Fruit fly (Drosophila melanogaster) whole organism, embryonic: ENCODE results near the gene CG6749.

Source experiments
- Atf6 ChIP-seq: fragments of 200-800 bp; sonication (Bioruptor generic); IDR thresholded peaks from 2 replicates; pipeline ENCODE4 v1.3.6; 2022; ENCODE audit warnings: missing biosample characterization, missing genetic modification characterization
- Awh ChIP-seq: fragments of 200-800 bp; sonication (Bioruptor generic); IDR thresholded peaks from 2 replicates; pipeline ENCODE4, ENCODE4 v1.3.6; 2022; ENCODE audit warnings: missing biosample characterization, missing genetic modification characterization
- B-H2 ChIP-seq: fragments of 200-800 bp; sonication (Bioruptor generic); optimal IDR thresholded peaks from 2 replicates; lab custom pipeline; 2018; ENCODE audit warnings: missing biosample characterization, mild to moderate bottlenecking, missing genetic modification characterization
- CG10321 ChIP-seq: fragments of 200-800 bp; sonication (Bioruptor generic); IDR thresholded peaks from 2 replicates; pipeline ENCODE4 v1.3.6; 2022; ENCODE audit warnings: missing biosample characterization, missing genetic modification characterization
- CG11398 ChIP-seq: fragments of 200-800 bp; sonication (Bioruptor generic); optimal IDR thresholded peaks from 2 replicates; lab custom pipeline; 2016; ENCODE audit warnings: missing biosample characterization, missing genetic modification characterization
- CG12155 ChIP-seq: fragments of 200-800 bp; sonication (Bioruptor generic); optimal IDR thresholded peaks from 3 replicates; lab custom pipeline; 2016; ENCODE audit warnings: missing biosample characterization, missing genetic modification characterization
- CG14014 ChIP-seq: fragments of 200-800 bp; sonication (Bioruptor generic); IDR thresholded peaks from 2 replicates; pipeline ENCODE4 v1.3.6; 2022; ENCODE audit warnings: missing biosample characterization, missing genetic modification characterization
- CG15073 ChIP-seq: fragments of 200-800 bp; sonication (Bioruptor generic); optimal IDR thresholded peaks from 2 replicates; lab custom pipeline; 2016; ENCODE audit warnings: missing biosample characterization, missing genetic modification characterization
- CG15479 ChIP-seq: fragments of 200-800 bp; sonication (Bioruptor generic); optimal IDR thresholded peaks from 3 replicates; lab custom pipeline; 2019; ENCODE audit warnings: missing biosample characterization, mild to moderate bottlenecking, missing genetic modification characterization, moderate library complexity
- CG15696 ChIP-seq: fragments of 200-800 bp; sonication (Bioruptor generic); optimal IDR thresholded peaks from 2 replicates; lab custom pipeline; 2019; ENCODE audit warnings: missing biosample characterization, mild to moderate bottlenecking, missing genetic modification characterization, moderate library complexity
- CG1602 ChIP-seq: fragments of 200-800 bp; sonication (Bioruptor generic); optimal IDR thresholded peaks from 3 replicates; lab custom pipeline; 2016; ENCODE audit warnings: missing biosample characterization, missing genetic modification characterization
- CG16863 ChIP-seq: fragments of 200-800 bp; sonication (Bioruptor generic); optimal IDR thresholded peaks from 3 replicates; lab custom pipeline; 2016; ENCODE audit warnings: missing biosample characterization, missing genetic modification characterization
- CG17328 ChIP-seq: fragments of 200-800 bp; sonication (Bioruptor generic); IDR thresholded peaks from 2 replicates; pipeline ENCODE4 v1.3.6; 2022; ENCODE audit warnings: missing biosample characterization, missing genetic modification characterization
- CG31365 ChIP-seq: fragments of 200-800 bp; sonication (Bioruptor generic); optimal IDR thresholded peaks from 2 replicates; lab custom pipeline; 2018; ENCODE audit warnings: missing biosample characterization, mild to moderate bottlenecking, missing genetic modification characterization
- CG6254 ChIP-seq: fragments of 200-800 bp; sonication (Bioruptor generic); optimal IDR thresholded peaks from 3 replicates; lab custom pipeline; 2017; ENCODE audit warnings: mild to moderate bottlenecking, missing biosample characterization, missing genetic modification reagents, missing genetic modification characterization
- CG7372 ChIP-seq: fragments of 200-800 bp; sonication (Bioruptor generic); IDR thresholded peaks from 2 replicates; pipeline ENCODE4 v1.3.6; 2022; ENCODE audit warnings: missing biosample characterization, missing genetic modification characterization
- CG9215 ChIP-seq: fragments of 200-800 bp; sonication (Bioruptor generic); IDR thresholded peaks from 2 replicates; pipeline ENCODE4 v1.3.6; 2022; ENCODE audit warnings: missing biosample characterization, missing genetic modification characterization
- D ChIP-seq, 2 experiments: fragments of 200-800 bp in 1 of 2; fragments of >200 bp in 1 of 2; sonication (Bioruptor generic) in 1 of 2; optimal IDR thresholded peaks; 2 replicates in 1 of 2; 3 replicates in 1 of 2; lab custom pipeline; 2017; ENCODE audit warnings: mild to moderate bottlenecking in 1 of 2, missing biosample characterization in 1 of 2, missing genetic modification characterization in 1 of 2, missing genetic modification reagents in 1 of 2
- Dfd ChIP-seq, 2 experiments: fragments of >200 bp; optimal IDR thresholded peaks; 2 replicates each; lab custom pipeline; 2017; ENCODE audit warnings: missing biosample characterization in 2 of 2, missing genetic modification characterization in 2 of 2
- Dll ChIP-seq: fragments of 200-800 bp; sonication (Bioruptor generic); IDR thresholded peaks from 4 replicates; pipeline ENCODE4 v1.3.6; 2022; ENCODE audit warnings: missing biosample characterization, missing genetic modification characterization; ENCODE audit not compliant: partially characterized antibody
- E2f2 ChIP-seq: fragments of 200-800 bp; sonication (Bioruptor generic); IDR thresholded peaks from 2 replicates; pipeline ENCODE4 v1.3.6; 2022; ENCODE audit warnings: missing biosample characterization, missing genetic modification characterization
- GATAe ChIP-seq: fragments of 200-800 bp; sonication (Bioruptor generic); conservative IDR thresholded peaks from 2 replicates; pipeline ENCODE4 v1.3.6; 2022; ENCODE audit warnings: missing biosample characterization, missing genetic modification characterization
- HLH4C ChIP-seq: fragments of 200-800 bp; sonication (Bioruptor generic); IDR thresholded peaks from 3 replicates; pipeline ENCODE4 v1.3.6; 2022; ENCODE audit warnings: missing biosample characterization, missing genetic modification characterization; ENCODE audit not compliant: partially characterized antibody
- HLHmδ ChIP-seq: fragments of 200-800 bp; sonication (Bioruptor generic); optimal IDR thresholded peaks from 2 replicates; lab custom pipeline; 2018; ENCODE audit warnings: missing biosample characterization, mild to moderate bottlenecking, missing genetic modification characterization, moderate library complexity
- Hr78 ChIP-seq, 2 experiments: fragments of 200-800 bp in 1 of 2; fragments of >200 bp in 1 of 2; sonication (Bioruptor generic) in 1 of 2; optimal IDR thresholded peaks; 2 replicates each; lab custom pipeline; 2017 to 2019; ENCODE audit warnings: missing biosample characterization in 2 of 2, missing genetic modification characterization in 2 of 2, mild to moderate bottlenecking in 1 of 2, moderate library complexity in 1 of 2
- Lpt ChIP-seq: fragments of >200 bp; optimal IDR thresholded peaks from 2 replicates; lab custom pipeline; 2018; ENCODE audit warnings: missing biosample characterization, missing genetic modification characterization
- Mes4 ChIP-seq: fragments of 200-800 bp; sonication (Bioruptor generic); optimal IDR thresholded peaks from 2 replicates; lab custom pipeline; 2016; ENCODE audit warnings: missing biosample characterization, missing genetic modification characterization
- NK7.1 ChIP-seq: fragments of 200-800 bp; sonication (Bioruptor generic); optimal IDR thresholded peaks from 3 replicates; lab custom pipeline; 2016; ENCODE audit warnings: missing biosample characterization, missing genetic modification characterization
- Nf-YC ChIP-seq: fragments of 200-800 bp; optimal IDR thresholded peaks from 3 replicates; lab custom pipeline; 2019; ENCODE audit warnings: missing biosample characterization, mild to moderate bottlenecking, missing genetic modification characterization, moderate library complexity
- Poxn ChIP-seq: fragments of 200-800 bp; sonication (Bioruptor generic); IDR thresholded peaks from 2 replicates; pipeline ENCODE4 v1.3.6; 2022; ENCODE audit warnings: missing biosample characterization, missing genetic modification characterization
- Rx ChIP-seq: fragments of 200-800 bp; sonication (Bioruptor generic); IDR thresholded peaks from 2 replicates; pipeline ENCODE4 v1.3.6; 2022; ENCODE audit warnings: missing biosample characterization, missing genetic modification characterization
- Trl ChIP-seq, 3 experiments: fragments of >200 bp in 2 of 3; fragments of 200-800 bp in 1 of 3; sonication (Bioruptor generic) in 1 of 3; optimal IDR thresholded peaks; 2 replicates in 1 of 3; 3 replicates in 2 of 3; lab custom pipeline; 2016 to 2017; ENCODE audit warnings: missing biosample characterization in 1 of 3, missing genetic modification characterization in 1 of 3
- ap ChIP-seq: fragments of 200-800 bp; sonication (Bioruptor generic); IDR thresholded peaks from 2 replicates; pipeline ENCODE4 v1.3.6; 2022; ENCODE audit warnings: missing biosample characterization, missing genetic modification characterization
- caup ChIP-seq: fragments of 200-800 bp; sonication (Bioruptor generic); optimal IDR thresholded peaks from 3 replicates; lab custom pipeline; 2017; ENCODE audit warnings: missing biosample characterization, mild to moderate bottlenecking, missing genetic modification characterization, moderate library complexity; ENCODE audit not compliant: severe bottlenecking
- cwo ChIP-seq: fragments of 200-800 bp; sonication (Bioruptor generic); optimal IDR thresholded peaks from 3 replicates; lab custom pipeline; 2017; ENCODE audit warnings: missing biosample characterization, missing genetic modification characterization, mild to moderate bottlenecking, moderate library complexity, missing genetic modification reagents
- dati ChIP-seq: fragments of 200-800 bp; sonication (Bioruptor generic); IDR thresholded peaks from 2 replicates; pipeline ENCODE4 v1.3.6; 2022; ENCODE audit warnings: missing biosample characterization, missing genetic modification characterization
- dm ChIP-seq: fragments of 200-800 bp; sonication (Bioruptor generic); optimal IDR thresholded peaks from 3 replicates; lab custom pipeline; 2016; ENCODE audit warnings: missing biosample characterization, missing genetic modification characterization
- dpn ChIP-seq, 2 experiments: fragments of 200-800 bp; sonication (Bioruptor generic); optimal IDR thresholded peaks; 3 replicates each; lab custom pipeline; 2016; ENCODE audit warnings: missing biosample characterization in 2 of 2, missing genetic modification characterization in 2 of 2
- gcm2 ChIP-seq: fragments of 200-800 bp; sonication (Bioruptor generic); optimal IDR thresholded peaks from 2 replicates; lab custom pipeline; 2016; ENCODE audit warnings: missing biosample characterization, missing genetic modification characterization
- hb ChIP-seq: fragments of 200-800 bp; sonication (Bioruptor generic); IDR thresholded peaks from 3 replicates; pipeline ENCODE4 v1.3.6; 2022; ENCODE audit warnings: missing biosample characterization, missing genetic modification characterization; ENCODE audit not compliant: partially characterized antibody
- insv ChIP-seq, 2 experiments: fragments of 200-800 bp; sonication (Bioruptor generic); optimal IDR thresholded peaks; 3 replicates each; lab custom pipeline; 2016 to 2018; ENCODE audit warnings: missing biosample characterization in 2 of 2, missing genetic modification characterization in 2 of 2
- kay ChIP-seq: fragments of 200-800 bp; sonication (Bioruptor generic); optimal IDR thresholded peaks from 2 replicates; lab custom pipeline; 2016; ENCODE audit warnings: missing biosample characterization, missing genetic modification characterization
- lilli ChIP-seq: fragments of 200-800 bp; sonication (Bioruptor generic); optimal IDR thresholded peaks from 3 replicates; lab custom pipeline; 2016; ENCODE audit warnings: missing biosample characterization, missing genetic modification characterization
- pho ChIP-seq: fragments of 200-800 bp; sonication (Bioruptor generic); optimal IDR thresholded peaks from 2 replicates; lab custom pipeline; 2016; ENCODE audit warnings: missing biosample characterization, missing genetic modification characterization
- run ChIP-seq: fragments of 200-800 bp; sonication (Bioruptor generic); optimal IDR thresholded peaks from 3 replicates; lab custom pipeline; 2018; ENCODE audit warnings: missing biosample characterization, mild to moderate bottlenecking, missing genetic modification characterization
- sd ChIP-seq: fragments of 200-800 bp; sonication (Bioruptor generic); optimal IDR thresholded peaks from 3 replicates; lab custom pipeline; 2018; ENCODE audit warnings: missing biosample characterization, mild to moderate bottlenecking, missing genetic modification characterization, moderate library complexity
- tgo ChIP-seq: fragments of 200-800 bp; sonication (Bioruptor generic); IDR thresholded peaks from 3 replicates; pipeline ENCODE4 v1.3.6; 2022; ENCODE audit warnings: missing biosample characterization, missing genetic modification characterization
- unc-4 ChIP-seq: fragments of 200-800 bp; sonication (Bioruptor generic); IDR thresholded peaks from 2 replicates; pipeline ENCODE4 v1.3.6; 2022; ENCODE audit warnings: missing biosample characterization, missing genetic modification characterization; ENCODE audit not compliant: partially characterized antibody

The CG6749 gene

DNA sequence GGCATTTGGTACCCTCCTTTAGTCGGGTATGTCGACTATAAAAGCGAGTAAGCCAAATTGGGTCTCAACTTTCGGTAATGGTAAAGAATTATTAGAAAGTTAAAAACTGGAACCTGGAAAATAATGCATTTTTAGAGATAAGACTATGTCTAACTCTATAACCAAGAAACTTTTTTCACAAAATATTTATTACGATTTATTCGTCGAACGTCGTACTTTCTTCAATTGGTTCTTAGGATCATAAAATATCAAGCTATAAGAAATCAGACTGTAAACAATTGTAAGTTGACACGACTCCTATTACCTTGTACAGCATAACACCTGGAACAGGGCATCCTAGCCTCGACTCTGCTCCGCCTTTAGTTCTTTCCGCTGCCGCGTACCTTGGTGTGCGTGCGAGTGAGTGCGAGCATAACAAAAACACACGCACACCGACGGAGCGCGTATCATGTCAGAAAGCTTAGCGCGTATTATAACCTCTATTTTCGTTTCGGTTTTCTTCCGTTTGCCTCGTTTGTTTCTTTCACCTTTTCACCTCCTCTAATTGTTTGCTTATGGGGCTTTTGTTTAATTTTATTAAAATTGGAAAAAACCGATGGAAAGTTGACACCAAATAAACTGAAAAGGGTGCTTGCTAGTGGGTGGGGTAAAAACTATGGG is 40.6 kb downstream of the CG6749 start:
- TF ChIP-seq CG15479, result no peak
- peak; percentile 97 for TF ChIP-seq cwo (GFP tag; lab: Kevin White, UChicago)
- TF ChIP-seq Rx, result peak; percentile 67
- no peak for TF ChIP-seq hb (GFP tag; lab: Robert Waterston, UW)
- peak; percentile 77 for TF ChIP-seq GATAe (GFP tag; lab: Robert Waterston, UW)
- peak; percentile 83 for TF ChIP-seq CG17328 (GFP tag; lab: Robert Waterston, UW)
- TF ChIP-seq CG31365, result peak; percentile 68
- no peak for TF ChIP-seq HLHmδ (GFP tag; lab: Kevin White, UChicago)
- TF ChIP-seq sd, result peak; percentile 76
- no peak for TF ChIP-seq HLH4C
- peak; percentile 94 for TF ChIP-seq NK7.1
- TF ChIP-seq dati (GFP tag; lab: Robert Waterston, UW), result peak; percentile 26; the same call in 1 of the 2 replicates
- TF ChIP-seq CG7372, result peak; percentile 87
- TF ChIP-seq tgo (GFP tag; lab: Robert Waterston, UW), result peak; percentile 91
- peak; percentile 86 for TF ChIP-seq CG14014
- TF ChIP-seq Hr78 (GFP tag; optimal IDR thresholded peaks at IDR 0.05; lab: Kevin White, UChicago), result peak in 1 of 2 experiments; percentile 91
- peak; percentile 64 for TF ChIP-seq CG10321 (GFP tag; lab: Robert Waterston, UW)
- peak; percentile 94 for TF ChIP-seq CG12155 (GFP tag; lab: Kevin White, UChicago)
- TF ChIP-seq run (tag; lab: Kevin White, UChicago), result peak; percentile 85
- peak; percentile 94 for TF ChIP-seq Atf6 (GFP tag; lab: Robert Waterston, UW)
- TF ChIP-seq D (optimal IDR thresholded peaks at IDR 0.05; lab: Kevin White, UChicago), result no peak
- peak; percentile 97 for TF ChIP-seq D (GFP tag; optimal IDR thresholded peaks at IDR 0.05; lab: Kevin White, UChicago)
- peak; percentile 95 for TF ChIP-seq kay (GFP tag; lab: Kevin White, UChicago)
- no peak; the same call in 1 of the 2 replicates for TF ChIP-seq unc-4 (GFP tag; lab: Robert Waterston, UW)
- TF ChIP-seq Mes4, result peak; percentile 95
- peak; percentile 96 to 98 for TF ChIP-seq dpn (GFP tag; optimal IDR thresholded peaks at IDR 0.05; lab: Kevin White, UChicago)
- peak; percentile 87 for TF ChIP-seq B-H2 (GFP tag; lab: Kevin White, UChicago)
- TF ChIP-seq gcm2 (GFP tag; lab: Kevin White, UChicago), result peak; percentile 91
- TF ChIP-seq Dll (GFP tag; lab: Robert Waterston, UW), result no peak
- no peak for TF ChIP-seq Dfd (GFP tag; optimal IDR thresholded peaks at IDR 0.05; lab: Kevin White, UChicago)
- peak; percentile 78 for TF ChIP-seq CG15696 (tag; lab: Kevin White, UChicago)
- peak; percentile 97 for TF ChIP-seq lilli (GFP tag; lab: Kevin White, UChicago)
- peak; percentile 98 for TF ChIP-seq pho (GFP tag; lab: Kevin White, UChicago)
- peak; percentile 87 for TF ChIP-seq Nf-YC (tag; lab: Kevin White, UChicago)
- peak; percentile 68 for TF ChIP-seq Awh (GFP tag; lab: Robert Waterston, UW)
- peak in 1 of 2 experiments; percentile 68 for TF ChIP-seq Trl (optimal IDR thresholded peaks at IDR 0.05; lab: Kevin White, UChicago)
- peak; percentile 95 for TF ChIP-seq Trl (GFP tag; optimal IDR thresholded peaks at IDR 0.05; lab: Kevin White, UChicago)
- TF ChIP-seq CG16863, result peak; percentile 96
- peak; percentile 95 for TF ChIP-seq CG1602 (GFP tag; lab: Kevin White, UChicago)
- TF ChIP-seq CG15073 (GFP tag; lab: Kevin White, UChicago), result peak; percentile 71
- TF ChIP-seq CG11398 (GFP tag; lab: Kevin White, UChicago), result peak; percentile 93
- peak; percentile 92 for TF ChIP-seq CG9215 (GFP tag; lab: Robert Waterston, UW)
- TF ChIP-seq Poxn (GFP tag; lab: Robert Waterston, UW), result peak; percentile 75
- TF ChIP-seq insv (GFP tag; optimal IDR thresholded peaks at IDR 0.05; lab: Kevin White, UChicago), result peak; percentile 61 to 67
- TF ChIP-seq dm (GFP tag; lab: Kevin White, UChicago), result peak; percentile 91
- TF ChIP-seq CG6254, result peak; percentile 83
- TF ChIP-seq Lpt (GFP tag; lab: Kevin White, UChicago), result no peak
- peak; percentile 62 for TF ChIP-seq E2f2 (GFP tag; lab: Robert Waterston, UW)
- TF ChIP-seq ap (GFP tag; lab: Robert Waterston, UW), result peak; percentile 75; the same call in 1 of the 2 replicates
- peak; percentile 94 for TF ChIP-seq caup (GFP tag; lab: Kevin White, UChicago)
